Worm (Caenorhabditis elegans) whole organism, L3 larva: ENCODE measurements around the gene K10D11.4.

Experiments
- elt-2 ChIP-seq: sonication (generic microtip); optimal IDR thresholded peaks from 2 replicates; lab custom pipeline; 2016; ENCODE audit warnings: missing genetic modification reagents, mild to moderate bottlenecking, missing genetic modification characterization, missing compliant biosample characterization
- nfya-1 ChIP-seq: sonication (generic microtip); optimal IDR thresholded peaks from 2 replicates; lab custom pipeline; 2017; ENCODE audit warnings: missing genetic modification characterization, mild to moderate bottlenecking, missing compliant biosample characterization, antibody characterized with exemption, moderate library complexity; ENCODE audit not compliant: insufficient read depth
- nhr-25 ChIP-seq: sonication (generic microtip); optimal IDR thresholded peaks from 2 replicates; lab custom pipeline; 2017; ENCODE audit warnings: missing biosample characterization, missing genetic modification characterization
- nhr-43 ChIP-seq: sonication (generic microtip); optimal IDR thresholded peaks from 2 replicates; lab custom pipeline; 2016; ENCODE audit warnings: mild to moderate bottlenecking, missing genetic modification characterization, missing compliant biosample characterization; ENCODE audit not compliant: poor library complexity, severe bottlenecking
- nhr-77 ChIP-seq: fragments of 150-350 bp; optimal IDR thresholded peaks from 2 replicates; lab custom pipeline; 2014; ENCODE audit warnings: missing biosample characterization, missing genetic modification characterization
- snpc-4 ChIP-seq: fragments of 150-350 bp; optimal IDR thresholded peaks from 2 replicates; lab custom pipeline; 2014; ENCODE audit warnings: missing biosample characterization, missing genetic modification characterization

DNA sequence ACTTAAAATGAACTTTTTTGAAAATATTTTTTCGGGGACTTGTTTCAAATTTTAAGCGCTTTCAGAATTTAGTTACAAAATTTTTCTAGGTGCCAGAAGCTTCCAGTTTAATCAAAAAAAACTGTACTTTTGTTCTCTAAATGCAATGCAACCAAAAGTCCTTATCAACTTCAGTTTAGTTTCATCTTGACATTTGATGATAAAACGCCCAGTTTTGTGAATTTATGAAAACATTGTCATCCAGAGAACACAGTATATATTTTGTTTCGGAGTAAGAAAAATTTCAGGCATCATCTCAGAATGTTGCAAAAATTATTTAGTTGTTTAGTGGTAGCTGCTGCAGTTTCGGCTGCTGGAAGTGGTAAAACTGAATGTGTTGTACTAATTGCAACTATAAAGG is 36.5 kb downstream of the K10D11.4 start, which contains the start of gene F55G11.6:
- TF ChIP-seq nhr-43 (tag; lab: Kevin White, UChicago): no peak
- TF ChIP-seq snpc-4 (tag; lab: Kevin White, UChicago): no peak
- TF ChIP-seq nhr-25: no peak
- no peak for TF ChIP-seq nhr-77 (tag; lab: Kevin White, UChicago)
- no peak for TF ChIP-seq elt-2 (tag; lab: Kevin White, UChicago)
- TF ChIP-seq nfya-1 (tag; lab: Kevin White, UChicago): no peak
